Worm (Caenorhabditis elegans) whole organism, mixed stage, embryonic: ENCODE data around the gene Y51H7C.8.

Experiments
- bed-3 ChIP-seq: fragments of 200-800 bp; sonication (Bioruptor generic); optimal IDR thresholded peaks from 3 replicates; lab custom pipeline; 2018; ENCODE audit warnings: mild to moderate bottlenecking, missing genetic modification characterization, moderate library complexity, missing compliant biosample characterization
- ceh-43 ChIP-seq: fragments of 200-800 bp; sonication (Bioruptor generic); optimal IDR thresholded peaks from 2 replicates; lab custom pipeline; 2018; ENCODE audit warnings: mild to moderate bottlenecking, missing genetic modification characterization, moderate library complexity, missing compliant biosample characterization
- ces-1 ChIP-seq: fragments of 150-350 bp; optimal IDR thresholded peaks from 2 replicates; lab custom pipeline; 2014; ENCODE audit warnings: missing biosample characterization, missing genetic modification reagents, missing genetic modification characterization
- mab-5 ChIP-seq: fragments of 150-350 bp; optimal IDR thresholded peaks from 2 replicates; lab custom pipeline; 2014; ENCODE audit warnings: missing biosample characterization, missing genetic modification characterization
- nhr-28 ChIP-seq: fragments of 150-350 bp; optimal IDR thresholded peaks from 2 replicates; lab custom pipeline; 2014; ENCODE audit warnings: missing biosample characterization, missing genetic modification characterization
- nhr-76 ChIP-seq: sonication (generic microtip); optimal IDR thresholded peaks from 2 replicates; lab custom pipeline; 2017; ENCODE audit warnings: missing biosample characterization, missing genetic modification characterization
- pha-4 ChIP-seq: fragments of 150-350 bp; optimal IDR thresholded peaks from 2 replicates; lab custom pipeline; 2018; ENCODE audit warnings: missing biosample characterization, missing genetic modification reagents, missing genetic modification characterization
- snpc-4 ChIP-seq: fragments of 150-350 bp; optimal IDR thresholded peaks from 2 replicates; lab custom pipeline; 2014; ENCODE audit warnings: missing biosample characterization, missing genetic modification characterization
- zip-8 ChIP-seq: fragments of 150-350 bp; optimal IDR thresholded peaks from 2 replicates; lab custom pipeline; 2014; ENCODE audit warnings: missing biosample characterization, missing genetic modification characterization

DNA sequence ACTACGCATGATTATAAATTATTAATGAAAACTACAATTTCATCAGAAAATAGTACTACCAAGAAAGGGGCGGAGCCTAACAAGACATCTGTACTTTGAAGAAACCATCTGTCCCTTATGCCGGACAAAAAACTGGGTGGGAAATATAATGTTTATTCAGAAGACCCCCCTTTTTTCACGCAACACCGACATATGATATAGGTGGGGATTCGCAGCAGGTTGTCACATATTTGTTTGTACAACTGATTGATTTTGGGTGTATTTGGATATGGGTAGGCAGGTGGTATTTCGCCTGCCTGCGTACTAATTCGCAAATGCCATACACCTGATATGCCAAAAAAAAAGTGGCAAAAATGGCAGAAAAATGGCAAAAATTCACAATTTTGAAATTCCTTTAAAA is 22.1 kb downstream of the Y51H7C.8 start, which contains the start of gene Y51H7C.10:
- TF ChIP-seq nhr-76 (tag; lab: Kevin White, UChicago): no peak
- no peak for TF ChIP-seq bed-3 (GFP tag; lab: Kevin White, UChicago)
- TF ChIP-seq mab-5 (tag; lab: Kevin White, UChicago): no peak
- TF ChIP-seq pha-4: no peak
- no peak for TF ChIP-seq ceh-43 (GFP tag; lab: Kevin White, UChicago)
- TF ChIP-seq nhr-28: no peak
- TF ChIP-seq ces-1 (GFP tag; lab: Kevin White, UChicago): no peak
- TF ChIP-seq snpc-4 (tag; lab: Kevin White, UChicago): no peak
- no peak for TF ChIP-seq zip-8 (tag; lab: Kevin White, UChicago)
